Worm (Caenorhabditis elegans) whole organism, L4 larva: ENCODE measurements around the gene decr-1.1.
A peak's percentile ranks its signal among the peaks of the same experiment; 100 is the strongest.

ENCODE experiments used
- T20F7.1 ChIP-seq: fragments of 200-800 bp; sonication (Bioruptor generic); optimal IDR thresholded peaks from 2 replicates; lab custom pipeline; 2018; ENCODE audit warnings: mild to moderate bottlenecking, missing genetic modification characterization, missing compliant biosample characterization
- aha-1 ChIP-seq: fragments of 150-350 bp; peaks from one replicate; lab custom pipeline; 2014; ENCODE audit warnings: missing biosample characterization, missing genetic modification characterization
- arid-1 ChIP-seq: fragments of 200-800 bp; sonication (Bioruptor generic); conservative IDR thresholded peaks from 2 replicates; pipeline ENCODE4 v1.3.6; 2022; ENCODE audit warnings: missing genetic modification reagents, missing genetic modification characterization, missing compliant biosample characterization
- ceh-82 ChIP-seq: sonication (generic microtip); optimal IDR thresholded peaks from 2 replicates; lab custom pipeline; 2017; ENCODE audit warnings: missing biosample characterization, missing genetic modification characterization
- nhr-111 ChIP-seq: fragments of 200-800 bp; sonication (Bioruptor generic); optimal IDR thresholded peaks from 2 replicates; lab custom pipeline; 2018; ENCODE audit warnings: mild to moderate bottlenecking, missing genetic modification characterization, missing compliant biosample characterization
- nhr-42 ChIP-seq: fragments of 200-800 bp; sonication (Bioruptor generic); IDR thresholded peaks from 2 replicates; pipeline ENCODE4 v1.3.6; 2022; ENCODE audit warnings: missing genetic modification characterization, missing compliant biosample characterization
- pha-4 ChIP-seq, 2 experiments: fragments of 150-350 bp in 1 of 2; fragments of 200-800 bp in 1 of 2; sonication (Bioruptor generic) in 1 of 2; IDR thresholded peaks in 1 of 2; optimal IDR thresholded peaks in 1 of 2; 2 replicates each; pipeline versions ENCODE4 v1.3.6 to Lab custom; 2014 to 2022; ENCODE audit warnings: missing genetic modification characterization in 2 of 2, missing genetic modification reagents in 2 of 2, missing biosample characterization in 1 of 2, missing compliant biosample characterization in 1 of 2
- sdz-12 ChIP-seq: fragments of 200-800 bp; sonication (Bioruptor generic); optimal IDR thresholded peaks from 2 replicates; lab custom pipeline; 2018; ENCODE audit warnings: mild to moderate bottlenecking, missing genetic modification characterization, missing compliant biosample characterization
- unc-39 ChIP-seq: sonication (generic microtip); optimal IDR thresholded peaks from 2 replicates; lab custom pipeline; 2017; ENCODE audit warnings: missing biosample characterization, missing genetic modification characterization
- unc-62 ChIP-seq, 3 experiments: fragments of 150-350 bp in 1 of 3; sonication (generic microtip); optimal IDR thresholded peaks in 2 of 3; peaks in 1 of 3; 1 replicate in 1 of 3; 2 replicates in 2 of 3; lab custom pipeline; 2014 to 2017; ENCODE audit warnings: missing biosample characterization in 3 of 3, missing genetic modification characterization in 3 of 3, missing genetic modification reagents in 3 of 3, missing genotype in 1 of 3
- zfp-3 ChIP-seq: fragments of 200-800 bp; sonication (Bioruptor generic); conservative IDR thresholded peaks from 2 replicates; pipeline ENCODE4 v1.3.6; 2022; ENCODE audit warnings: missing genetic modification reagents, missing genetic modification characterization, missing compliant biosample characterization

Gene decr-1.1

DNA sequence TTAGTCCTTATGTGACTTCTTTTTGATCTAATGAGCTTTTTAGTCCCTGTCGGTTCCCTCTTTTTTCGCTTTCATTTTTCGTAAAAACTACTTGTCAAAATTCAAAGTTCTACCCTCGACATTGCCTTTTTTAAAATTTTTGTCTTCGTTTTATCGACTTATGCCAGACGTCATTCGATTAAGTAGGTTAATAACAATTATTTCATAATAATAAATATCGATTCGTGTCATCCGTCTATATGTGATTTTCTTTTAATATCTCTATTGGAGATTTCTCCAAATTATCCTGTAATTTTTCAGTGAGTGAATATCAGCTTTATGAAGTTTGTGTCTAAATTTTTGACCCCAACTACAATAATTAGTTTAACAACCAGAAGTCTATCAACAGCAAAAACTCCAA is 40.6 kb downstream of the decr-1.1 start, which contains the start of gene hpo-31:
TSS of gene hpo-31 (plus strand) at position 301 of the 400 bp plus-strand sequence.
- TF ChIP-seq aha-1 (tag; lab: Kevin White, UChicago) (peak; percentile 72), nhr-111 (GFP tag; lab: Kevin White, UChicago) (no peak)
- TF ChIP-seq, all 104 proteins: peak for 1

DNA sequence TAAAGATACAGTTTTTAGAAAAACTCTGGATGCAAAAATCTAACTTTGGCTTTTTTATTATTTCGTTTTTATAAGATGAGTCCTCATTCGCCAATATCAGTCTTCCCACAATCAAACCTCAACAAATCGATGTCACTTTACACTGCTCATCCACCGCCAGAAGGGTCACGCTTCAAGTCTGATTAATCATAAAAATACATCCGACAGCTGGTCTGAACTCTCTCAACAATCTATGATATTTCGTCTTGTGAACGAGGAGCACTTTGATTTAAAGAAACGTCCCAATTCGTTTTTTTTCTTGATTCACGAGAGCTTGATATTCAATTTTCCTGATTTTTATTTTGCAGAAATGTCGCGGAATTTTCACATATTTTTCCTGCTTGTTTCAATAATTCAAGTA is 45.7 kb downstream of the decr-1.1 start, which contains the start of gene nrf-5:
TSS of gene nrf-5 (plus strand) at position 348 of the 400 bp plus-strand sequence.
- no peak for TF ChIP-seq arid-1
- TF ChIP-seq aha-1 (tag; lab: Kevin White, UChicago) = peak; percentile 2
- TF ChIP-seq sdz-12 (GFP tag; lab: Kevin White, UChicago) = no peak
- TF ChIP-seq unc-62 (GFP tag; optimal IDR thresholded peaks at IDR 0.05 in 1 of 2; lab: Kevin White, UChicago) = peak in 1 of 2 experiments; percentile 75
- TF ChIP-seq unc-62 (tag; optimal IDR thresholded peaks at IDR 0.05; lab: Kevin White, UChicago) = no peak
- TF ChIP-seq, all 104 proteins: peak for 2

DNA sequence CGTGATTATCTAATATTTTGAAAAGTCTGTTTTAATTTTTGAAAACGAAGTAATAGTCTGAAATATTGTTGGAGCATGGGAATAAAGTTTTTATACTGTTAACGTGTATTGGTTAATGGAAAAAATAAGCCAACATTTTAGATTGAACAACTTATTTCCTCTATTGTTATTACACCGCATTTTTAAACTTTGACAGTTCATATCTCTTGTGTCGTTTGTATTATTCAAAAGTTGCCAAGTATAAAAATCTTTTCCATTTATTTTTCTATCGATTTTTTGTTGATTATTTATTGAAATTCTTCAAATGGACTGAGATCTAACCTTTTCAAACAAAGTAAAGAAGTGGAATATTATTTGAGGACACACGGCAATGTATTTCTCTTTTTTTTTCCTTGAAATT is 48.6 kb downstream of the decr-1.1 start, which contains the start of gene str-165:
TSS of gene str-165 (plus strand) at position 301 of the 400 bp plus-strand sequence.
- no peak for TF ChIP-seq T20F7.1
- TF ChIP-seq unc-39 (tag; lab: Kevin White, UChicago) = no peak
- TF ChIP-seq unc-62 (GFP tag; optimal IDR thresholded peaks at IDR 0.05 in 1 of 2; lab: Kevin White, UChicago) = peak in 1 of 2 experiments; percentile 61
- TF ChIP-seq unc-62 (tag; optimal IDR thresholded peaks at IDR 0.05; lab: Kevin White, UChicago) = no peak
- no peak for TF ChIP-seq ceh-82 (tag; lab: Kevin White, UChicago)
- no peak for TF ChIP-seq nhr-42 (GFP tag; lab: Robert Waterston, UW)
- no peak for TF ChIP-seq zfp-3 (GFP tag; lab: Robert Waterston, UW)
- TF ChIP-seq pha-4 (GFP tag; IDR thresholded peaks at IDR 0.05; lab: Robert Waterston, UW) = no peak
- TF ChIP-seq pha-4 (tag; optimal IDR thresholded peaks at IDR 0.05; lab: Kevin White, UChicago) = no peak
